Worm (Caenorhabditis elegans) whole organism, L2 larva: ENCODE results near the gene sre-4.

Experiments
- C34F6.9 ChIP-seq: fragments of 150-350 bp; optimal IDR thresholded peaks from 2 replicates; lab custom pipeline; 2014; ENCODE audit warnings: missing biosample characterization, missing genetic modification characterization
- F13H6.1 ChIP-seq: sonication (generic microtip); optimal IDR thresholded peaks from 2 replicates; lab custom pipeline; 2016; ENCODE audit warnings: missing genetic modification characterization, missing compliant biosample characterization
- alr-1 ChIP-seq: fragments of 150-350 bp; optimal IDR thresholded peaks from 2 replicates; lab custom pipeline; 2014; ENCODE audit warnings: missing biosample characterization, missing genetic modification characterization
- ama-1 ChIP-seq: fragments of 150-350 bp; optimal IDR thresholded peaks from 2 replicates; lab custom pipeline; 2018; ENCODE audit warnings: inconsistent platforms
- elt-3 ChIP-seq: sonication (generic microtip); optimal IDR thresholded peaks from 2 replicates; lab custom pipeline; 2017; ENCODE audit warnings: missing biosample characterization, missing genetic modification characterization
- fos-1 ChIP-seq: fragments of 150-350 bp; optimal IDR thresholded peaks from 2 replicates; lab custom pipeline; 2014; ENCODE audit warnings: missing biosample characterization, missing genetic modification characterization
- mdl-1 ChIP-seq, 2 experiments: fragments of 150-350 bp in 1 of 2; sonication (generic microtip) in 1 of 2; optimal IDR thresholded peaks; 2 replicates each; lab custom pipeline; 2017; ENCODE audit warnings: missing biosample characterization in 2 of 2, missing genetic modification characterization in 2 of 2
- nhr-10 ChIP-seq: sonication (generic microtip); optimal IDR thresholded peaks from 2 replicates; lab custom pipeline; 2017; ENCODE audit warnings: missing biosample characterization, missing genetic modification characterization
- nhr-12 ChIP-seq: fragments of 150-350 bp; optimal IDR thresholded peaks from 2 replicates; lab custom pipeline; 2014; ENCODE audit warnings: missing biosample characterization, missing genetic modification characterization
- nhr-237 ChIP-seq: fragments of 150-350 bp; optimal IDR thresholded peaks from 2 replicates; lab custom pipeline; 2014; ENCODE audit warnings: missing biosample characterization, missing genetic modification characterization
- nhr-77 ChIP-seq: fragments of 150-350 bp; optimal IDR thresholded peaks from 2 replicates; lab custom pipeline; 2014; ENCODE audit warnings: missing biosample characterization, missing genetic modification characterization
- ztf-1 ChIP-seq: fragments of 200-800 bp; sonication (Bioruptor generic); conservative IDR thresholded peaks from 2 replicates; pipeline ENCODE4 v1.3.6; 2022; ENCODE audit warnings: missing genetic modification characterization, missing compliant biosample characterization
- ztf-4 ChIP-seq: fragments of 150-350 bp; optimal IDR thresholded peaks from 2 replicates; lab custom pipeline; 2014; ENCODE audit warnings: missing biosample characterization, missing genetic modification characterization

DNA sequence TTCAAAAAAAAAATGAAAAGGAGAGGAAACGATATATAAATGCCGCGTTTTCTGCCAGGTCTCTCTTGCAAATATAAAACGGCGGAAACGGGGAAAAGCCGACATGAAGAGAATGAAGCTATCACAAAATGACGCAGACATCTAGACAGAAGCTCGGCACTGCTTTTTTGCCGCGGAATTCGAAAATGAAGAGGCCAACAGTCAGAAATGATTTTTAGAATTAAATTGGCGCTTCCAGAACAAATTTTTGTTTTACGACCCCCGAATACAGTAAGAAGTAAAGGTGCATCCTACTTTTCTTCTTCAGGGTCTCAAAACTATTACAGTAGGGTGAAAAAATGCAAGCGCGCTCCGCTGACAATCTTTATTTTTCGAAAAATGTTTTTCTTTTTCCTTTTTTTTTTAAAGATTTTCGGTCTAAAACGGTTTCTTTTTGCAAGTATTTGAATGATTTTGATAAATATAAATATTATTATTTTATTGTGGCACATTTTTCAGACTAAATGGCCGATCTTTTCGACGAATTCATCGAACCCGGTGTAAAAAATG lies 40.7 kb upstream of the sre-4 start, which contains the start of gene mtr-4:
- no peak for TF ChIP-seq mdl-1 (tag; optimal IDR thresholded peaks at IDR 0.05; lab: Kevin White, UChicago)
- TF ChIP-seq C34F6.9 (tag; lab: Kevin White, UChicago) = peak; percentile 50
- no peak for TF ChIP-seq alr-1
- TF ChIP-seq F13H6.1 (tag; lab: Kevin White, UChicago) = no peak
- TF ChIP-seq ztf-1 = no peak
- TF ChIP-seq ama-1 (lab: Kevin White, UChicago) = no peak
- TF ChIP-seq nhr-12 (tag; lab: Kevin White, UChicago) = no peak
- no peak for TF ChIP-seq elt-3 (tag; lab: Kevin White, UChicago)
- no peak for TF ChIP-seq ztf-4
- no peak for TF ChIP-seq nhr-10 (tag; lab: Kevin White, UChicago)
- TF ChIP-seq nhr-77 (tag; lab: Kevin White, UChicago) = no peak
- peak; percentile 44 for TF ChIP-seq fos-1 (tag; lab: Kevin White, UChicago)
- TF ChIP-seq nhr-237 (tag; lab: Kevin White, UChicago) = no peak
